Worm (Caenorhabditis elegans): Measurements from ENCODE around the gene fbxb-34.

ce11 chrII:614701-615100 lies 27.1 kb downstream of the fbxb-34 start:
- TF ChIP-seq nhr-28 (tag; optimal IDR thresholded peaks at IDR 0.05) (no peak), nhr-20 (tag; optimal IDR thresholded peaks at IDR 0.05) (no peak), lin-13 (GFP tag; optimal IDR thresholded peaks at IDR 0.05) (no peak), nhr-71 (tag; optimal IDR thresholded peaks at IDR 0.05) (no peak), ceh-90 (tag; optimal IDR thresholded peaks at IDR 0.05) (no peak)
